Worm (Caenorhabditis elegans): ENCODE results near the gene gldi-6.
"Not testable (repeated sequence)": the region's sequence is repeated elsewhere in the genome, so short reads cannot be mapped to it uniquely, and the experiment has no call there.

gldi-6 gene

ce11 chrII:3439244-3439698, 7.5 kb upstream of the gldi-6 start:
- TF ChIP-seq dao-5 (tag; optimal IDR thresholded peaks at IDR 0.05): peak; percentile 73
- no peak for TF ChIP-seq him-1 (tag; optimal IDR thresholded peaks at IDR 0.05)

- TF ChIP-seq him-1 (tag; optimal IDR thresholded peaks at IDR 0.05) (no peak), dao-5 (tag; optimal IDR thresholded peaks at IDR 0.05) (no peak), W03F9.2 (tag; optimal IDR thresholded peaks at IDR 0.05) (no peak)
Observed at ce11 chrII:3439842-3440640, 6.7 kb upstream of the gldi-6 start.

ce11 chrII:3440641-3440926, 6.2 kb upstream of the gldi-6 start, which contains the start of gene C16C8.17:
Gene C16C8.17, plus strand, starts transcription at chrII:3440827.
- TF ChIP-seq him-1 (tag; optimal IDR thresholded peaks at IDR 0.05): no peak

DNA sequence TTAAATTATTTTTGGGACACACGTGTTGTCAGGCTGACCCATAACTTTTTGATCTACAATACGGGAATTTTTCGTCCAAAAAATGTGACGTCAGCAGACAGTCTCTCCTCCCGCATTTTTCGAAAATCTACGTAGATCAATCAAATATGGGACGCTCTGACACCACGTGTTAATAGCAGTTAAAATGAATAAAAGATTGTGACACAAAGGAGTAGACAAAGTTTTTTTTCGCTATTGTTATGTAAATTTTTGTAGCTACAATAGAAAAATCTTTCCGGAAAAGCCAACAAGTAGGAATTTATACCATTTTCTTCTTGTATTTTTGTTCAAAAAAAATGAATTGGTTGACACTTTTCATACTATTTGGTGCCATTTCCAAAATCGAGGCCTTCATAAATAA, 5.4 kb upstream of the gldi-6 start, which contains the start of gene C16C8.27:
C16C8.27 (plus strand) TSS at position 301 of the 400 bp plus-strand sequence.
- TF ChIP-seq W03F9.2 (tag; optimal IDR thresholded peaks at IDR 0.05) (no peak), dao-5 (tag; optimal IDR thresholded peaks at IDR 0.05) (no peak), him-1 (tag; optimal IDR thresholded peaks at IDR 0.05) (no peak)

ce11 chrII:3443154-3443553, 3.6 kb upstream of the gldi-6 start, which contains the start of gene C16C8.22:
Gene C16C8.22, minus strand, starts transcription at chrII:3443254.
- no peak for TF ChIP-seq W03F9.2 (tag; optimal IDR thresholded peaks at IDR 0.05)

- no peak for TF ChIP-seq him-1 (tag; optimal IDR thresholded peaks at IDR 0.05)
- no peak for TF ChIP-seq W03F9.2 (tag; optimal IDR thresholded peaks at IDR 0.05)
- TF ChIP-seq dao-5 (tag; optimal IDR thresholded peaks at IDR 0.05): no peak
Observed at ce11 chrII:3444280-3444679, 2.5 kb upstream of the gldi-6 start, which contains the start of gene C16C8.4. Gene C16C8.4, minus strand, starts transcription at chrII:3444380.

DNA sequence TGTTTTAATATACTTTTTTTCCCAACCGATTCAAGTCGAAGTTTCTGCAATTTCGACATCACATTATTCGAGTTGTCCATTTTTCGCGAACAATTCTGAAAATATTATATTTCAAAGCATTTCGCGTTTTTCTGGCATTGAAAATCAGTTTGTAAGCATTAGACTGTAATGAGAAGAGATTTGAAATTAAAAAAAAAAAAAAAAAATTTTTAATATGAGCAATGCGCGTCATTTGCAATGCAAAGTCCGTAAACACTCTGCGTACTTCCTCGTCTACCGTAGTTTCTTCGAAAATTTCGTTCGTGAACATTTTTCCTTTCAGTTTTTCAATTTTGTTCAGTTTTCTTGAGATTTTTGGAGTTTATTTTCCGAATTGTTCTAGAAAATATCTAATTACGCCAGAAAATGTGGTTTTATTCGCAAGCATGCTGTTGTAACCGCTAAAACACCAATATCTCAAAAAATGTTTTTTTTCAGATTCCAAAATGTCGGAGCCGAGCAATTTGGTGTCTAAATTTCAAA, 1.4 kb upstream of the gldi-6 start, which contains the start of the genes C16C8.5 and C16C8.16:
C16C8.5 (minus strand) TSS at position 101 of the 522 bp plus-strand sequence.
C16C8.16 (plus strand) TSS at position 472 of the 522 bp plus-strand sequence.
- TF ChIP-seq dao-5 (tag; optimal IDR thresholded peaks at IDR 0.05) (no peak), him-1 (tag; optimal IDR thresholded peaks at IDR 0.05) (no peak), W03F9.2 (tag; optimal IDR thresholded peaks at IDR 0.05) (no peak)

DNA sequence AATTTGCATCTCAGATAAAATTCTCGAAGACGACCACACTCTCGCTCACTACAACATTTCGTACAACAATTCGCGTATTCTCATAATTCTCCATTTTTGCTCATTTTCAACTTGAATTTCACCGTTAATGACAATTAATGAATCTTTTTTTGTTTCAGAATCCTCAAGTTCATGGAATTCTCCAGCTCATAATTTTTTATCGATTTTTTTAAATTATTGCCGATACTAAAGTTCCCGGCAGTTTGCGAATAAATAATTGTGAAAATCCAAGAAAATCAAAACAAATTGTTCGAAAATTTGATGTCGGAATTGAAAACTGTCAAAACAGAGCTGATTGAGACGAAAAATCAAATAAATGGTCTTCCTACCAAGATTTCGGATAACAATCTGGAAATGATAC, 1.2 kb downstream of the gldi-6 start, which contains the start of gene C16C8.21:
C16C8.21 (plus strand) TSS at position 301 of the 400 bp plus-strand sequence.
- no peak for TF ChIP-seq him-1 (tag; optimal IDR thresholded peaks at IDR 0.05)
- no peak for TF ChIP-seq W03F9.2 (tag; optimal IDR thresholded peaks at IDR 0.05)
- TF ChIP-seq dao-5 (tag; optimal IDR thresholded peaks at IDR 0.05): no peak

DNA sequence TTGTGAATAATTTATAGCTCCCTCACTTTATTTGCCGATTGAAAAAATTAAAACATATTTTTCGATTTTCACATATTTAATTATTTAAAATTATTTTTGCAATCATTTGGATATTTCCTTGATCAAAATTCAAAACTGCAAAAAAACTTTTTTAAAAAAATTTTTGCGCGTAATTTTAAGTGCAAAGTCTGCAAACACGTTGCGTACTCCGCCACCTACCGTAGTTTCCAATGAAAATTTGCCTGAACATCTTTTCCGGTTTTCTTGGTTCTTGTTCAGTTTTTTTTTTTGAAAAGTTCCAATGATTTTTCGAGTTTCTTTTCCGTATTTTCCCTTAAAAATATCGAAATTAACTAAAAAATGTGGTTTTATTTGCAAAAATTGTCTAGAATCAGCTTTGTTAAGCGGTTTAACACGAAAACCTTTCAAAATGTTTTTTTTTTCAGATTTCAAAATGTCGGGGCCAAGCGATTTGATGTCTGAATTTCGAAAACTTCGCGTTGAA, 2.1 kb downstream of the gldi-6 start, which contains the start of gene C16C8.25:
C16C8.25 (plus strand) TSS at position 455 of the 505 bp plus-strand sequence.
- TF ChIP-seq dao-5 (tag; optimal IDR thresholded peaks at IDR 0.05) (no peak), W03F9.2 (tag; optimal IDR thresholded peaks at IDR 0.05) (no peak), him-1 (tag; optimal IDR thresholded peaks at IDR 0.05) (no peak)

DNA sequence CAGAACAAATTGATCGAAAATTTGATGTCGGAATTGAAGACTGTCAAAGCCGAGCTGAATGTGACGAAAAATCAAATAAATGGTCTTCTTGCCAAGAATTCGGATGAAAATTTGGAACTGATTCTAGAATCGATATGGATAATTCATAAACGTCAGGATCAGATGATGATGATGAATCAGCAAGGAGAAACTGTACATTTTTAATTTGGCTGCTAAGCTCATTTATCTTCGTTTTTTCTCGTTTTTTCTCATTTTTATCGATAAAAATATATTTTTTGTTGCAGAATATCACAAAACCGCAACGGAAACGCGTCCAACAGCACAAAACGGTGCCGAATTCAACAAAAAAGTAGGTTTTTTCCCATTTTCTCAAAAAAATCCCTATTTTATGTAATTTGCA, 2.8 kb downstream of the gldi-6 start, which contains the start of gene C16C8.14:
C16C8.14 (plus strand) TSS at position 301 of the 400 bp plus-strand sequence.
- TF ChIP-seq W03F9.2, dao-5, him-1 (tag; optimal IDR thresholded peaks at IDR 0.05): not testable (repeated sequence)

DNA sequence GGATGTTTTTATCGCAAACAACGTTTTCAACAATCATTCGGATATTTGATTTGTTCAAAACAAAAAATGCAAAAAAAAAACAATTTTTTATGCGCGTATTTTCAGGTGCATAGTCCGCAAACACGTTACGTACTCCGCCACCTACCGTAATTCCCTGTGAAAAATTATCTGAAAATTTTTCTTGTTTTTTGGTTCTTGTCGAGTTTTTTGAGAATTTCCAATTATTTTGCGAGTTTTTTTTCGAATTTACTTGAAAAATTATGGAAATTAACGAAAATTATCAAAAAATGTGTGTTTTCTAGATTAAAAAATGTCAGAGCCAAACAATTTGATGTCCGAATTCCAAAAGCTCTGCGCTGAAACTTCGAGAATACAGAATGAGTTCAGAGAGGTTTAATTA, 5.7 kb downstream of the gldi-6 start, which contains the start of gene C16C8.12:
C16C8.12 (plus strand) TSS at position 301 of the 400 bp plus-strand sequence.
- TF ChIP-seq W03F9.2 (tag; optimal IDR thresholded peaks at IDR 0.05) (no peak), dao-5 (tag; optimal IDR thresholded peaks at IDR 0.05) (no peak), him-1 (tag; optimal IDR thresholded peaks at IDR 0.05) (no peak)

- no peak for TF ChIP-seq dao-5 (tag; optimal IDR thresholded peaks at IDR 0.05)
- no peak for TF ChIP-seq W03F9.2 (tag; optimal IDR thresholded peaks at IDR 0.05)
- TF ChIP-seq him-1 (tag; optimal IDR thresholded peaks at IDR 0.05): no peak
Observed at ce11 chrII:3453521-3453920, 6.8 kb downstream of the gldi-6 start, which contains the start of gene C16C8.11. Gene C16C8.11, plus strand, starts transcription at chrII:3453708.

DNA sequence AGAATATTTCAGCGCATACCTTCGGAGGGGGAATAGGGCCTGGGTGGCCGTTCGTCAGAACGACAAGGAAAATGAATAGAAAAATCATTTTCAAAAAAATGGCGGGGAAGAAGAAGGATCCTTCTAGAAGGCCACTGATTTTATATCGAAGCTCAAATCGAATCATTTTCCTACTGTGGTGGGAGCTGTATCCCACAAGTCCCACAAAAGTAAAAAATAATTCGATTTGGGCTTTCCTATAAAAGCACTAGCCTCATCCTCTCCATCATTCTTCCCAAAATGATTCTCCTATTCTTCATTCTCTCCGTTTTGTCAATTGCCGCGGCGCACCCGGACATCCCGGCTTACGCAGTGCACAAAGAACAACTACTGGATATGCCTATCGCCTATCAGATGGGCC, 11.5 kb downstream of the gldi-6 start, which contains the start of the genes C16C8.26 and C16C8.19:
C16C8.26 (minus strand) TSS at position 101 of the 400 bp plus-strand sequence.
C16C8.19 (plus strand) TSS at position 279 of the 400 bp plus-strand sequence.
- TF ChIP-seq dao-5 (tag; optimal IDR thresholded peaks at IDR 0.05): no peak
- no peak for TF ChIP-seq W03F9.2 (tag; optimal IDR thresholded peaks at IDR 0.05)
- no peak for TF ChIP-seq him-1 (tag; optimal IDR thresholded peaks at IDR 0.05)

ce11 chrII:3459199-3459598, 12.5 kb downstream of the gldi-6 start:
- TF ChIP-seq dao-5 (tag; optimal IDR thresholded peaks at IDR 0.05) (no peak), W03F9.2 (tag; optimal IDR thresholded peaks at IDR 0.05) (no peak), him-1 (tag; optimal IDR thresholded peaks at IDR 0.05) (no peak)
